Worm (Caenorhabditis elegans): ENCODE results near the gene C01G6.9.

DNA sequence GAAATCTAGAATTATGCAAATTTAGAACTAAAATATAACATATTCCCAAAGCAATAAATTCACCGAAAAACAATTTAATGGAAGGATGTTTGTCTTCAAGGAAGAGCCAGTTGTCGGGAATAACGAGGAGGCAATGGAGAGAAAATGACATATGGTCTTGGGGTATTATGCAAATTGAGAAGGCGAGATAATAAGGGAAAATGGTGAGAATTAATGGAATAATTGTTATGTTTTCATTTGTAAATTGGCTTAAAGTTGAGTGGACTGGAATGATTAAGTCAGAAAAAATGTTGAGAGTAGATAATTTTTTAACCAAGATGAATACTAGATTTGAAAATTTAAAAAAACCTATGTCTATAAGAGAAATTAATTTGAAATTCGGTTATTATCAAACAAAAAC, 9.2 kb upstream of the C01G6.9 start:
- TF ChIP-seq unc-62 (GFP tag; optimal IDR thresholded peaks at IDR 0.05) = no peak
- TF ChIP-seq unc-120 (tag; optimal IDR thresholded peaks at IDR 0.05; ENCODE audit: poor library complexity, severe bottlenecking) = no peak
- TF ChIP-seq lsy-2 (tag; optimal IDR thresholded peaks at IDR 0.05) = no peak
- no peak for TF ChIP-seq snpc-4 (tag; optimal IDR thresholded peaks at IDR 0.05)

Measured in whole organism, mixed stage, embryonic.